Worm (Caenorhabditis elegans) whole organism, young adult: ENCODE results near the gene abu-13.

Source experiments
- D2030.7 ChIP-seq: fragments of 200-800 bp; sonication (Bioruptor generic); IDR thresholded peaks from 2 replicates; pipeline ENCODE4 v1.3.6; 2022; ENCODE audit warnings: missing genetic modification reagents, missing genetic modification characterization, missing compliant biosample characterization
- F10E7.11 ChIP-seq: sonication (generic microtip); optimal IDR thresholded peaks from 2 replicates; lab custom pipeline; 2017; ENCODE audit warnings: mild to moderate bottlenecking, missing genetic modification characterization, moderate library complexity, missing compliant biosample characterization
- F23B12.7 ChIP-seq: sonication (generic microtip); optimal IDR thresholded peaks from 2 replicates; lab custom pipeline; 2017; ENCODE audit warnings: missing genetic modification characterization, mild to moderate bottlenecking, missing compliant biosample characterization, antibody characterized with exemption, moderate library complexity; ENCODE audit not compliant: insufficient read depth
- F37B4.10 ChIP-seq: fragments of 200-800 bp; sonication (Bioruptor generic); IDR thresholded peaks from 2 replicates; pipeline ENCODE4 v1.3.6; 2022; ENCODE audit warnings: missing genetic modification characterization, missing compliant biosample characterization
- F55B11.4 ChIP-seq: sonication (generic microtip); optimal IDR thresholded peaks from 2 replicates; lab custom pipeline; 2016; ENCODE audit warnings: missing compliant biosample characterization, missing genetic modification characterization, borderline replicate concordance; ENCODE audit not compliant: insufficient read depth
- K11D2.4 ChIP-seq: fragments of 200-800 bp; sonication (Bioruptor generic); IDR thresholded peaks from 2 replicates; pipeline ENCODE4 v1.3.6; 2022; ENCODE audit warnings: missing genetic modification reagents, missing genetic modification characterization, missing compliant biosample characterization
- Y56A3A.18 ChIP-seq: fragments of 200-800 bp; sonication (Bioruptor generic); IDR thresholded peaks from 2 replicates; pipeline ENCODE4 v1.3.6; 2022; ENCODE audit warnings: missing genetic modification reagents, missing genetic modification characterization, missing compliant biosample characterization
- Y67H2A.10 ChIP-seq: fragments of 200-800 bp; sonication (Bioruptor generic); conservative IDR thresholded peaks from 2 replicates; pipeline ENCODE4 v1.3.6; 2022; ENCODE audit warnings: missing genetic modification reagents, missing genetic modification characterization, missing compliant biosample characterization
- Y79H2A.3 ChIP-seq: fragments of 200-800 bp; sonication (Bioruptor generic); conservative IDR thresholded peaks from 2 replicates; pipeline ENCODE4 v1.3.6; 2022; ENCODE audit warnings: missing genetic modification reagents, missing genetic modification characterization, missing compliant biosample characterization
- akir-1 ChIP-seq: fragments of 200-800 bp; sonication (Bioruptor generic); optimal IDR thresholded peaks from 2 replicates; lab custom pipeline; 2018; ENCODE audit warnings: mild to moderate bottlenecking, missing genetic modification characterization, moderate library complexity, missing compliant biosample characterization
- ama-1 ChIP-seq, 3 experiments: fragments of 150-350 bp in 1 of 3; sonication (generic microtip) in 2 of 3; optimal IDR thresholded peaks; 2 replicates each; lab custom pipeline; 2014 to 2018; ENCODE audit warnings: missing biosample characterization in 2 of 3, missing genetic modification characterization in 2 of 3, missing genetic modification reagents in 2 of 3
- aptf-2 ChIP-seq: fragments of 200-800 bp; sonication (Bioruptor generic); conservative IDR thresholded peaks from 2 replicates; pipeline ENCODE4 v1.3.6; 2022; ENCODE audit warnings: missing genetic modification reagents, missing genetic modification characterization, missing compliant biosample characterization
- athp-1 ChIP-seq: sonication (generic microtip); optimal IDR thresholded peaks from 2 replicates; lab custom pipeline; 2017; ENCODE audit warnings: mild to moderate bottlenecking, missing genetic modification characterization, missing compliant biosample characterization
- attf-6 ChIP-seq: fragments of 200-800 bp; sonication (Bioruptor generic); IDR thresholded peaks from 2 replicates; pipeline ENCODE4 v1.3.6; 2022; ENCODE audit warnings: missing genetic modification reagents, missing genetic modification characterization, missing compliant biosample characterization
- ccch-3 ChIP-seq: fragments of 200-800 bp; sonication (Bioruptor generic); optimal IDR thresholded peaks from 2 replicates; lab custom pipeline; 2018; ENCODE audit warnings: mild to moderate bottlenecking, missing genetic modification characterization, missing compliant biosample characterization
- ceh-100 ChIP-seq: fragments of 200-800 bp; sonication (Bioruptor generic); IDR thresholded peaks from 2 replicates; pipeline ENCODE4 v1.3.6; 2022; ENCODE audit warnings: missing genetic modification reagents, missing genetic modification characterization, missing compliant biosample characterization
- ceh-27 ChIP-seq: fragments of 200-800 bp; sonication (Bioruptor generic); optimal IDR thresholded peaks from 2 replicates; lab custom pipeline; 2018; ENCODE audit warnings: mild to moderate bottlenecking, missing genetic modification characterization, moderate library complexity, missing compliant biosample characterization
- ceh-79 ChIP-seq: sonication (generic microtip); optimal IDR thresholded peaks from 2 replicates; lab custom pipeline; 2017; ENCODE audit warnings: mild to moderate bottlenecking, missing genetic modification characterization, missing compliant biosample characterization
- chd-7 ChIP-seq: sonication (generic microtip); optimal IDR thresholded peaks from 2 replicates; lab custom pipeline; 2016; ENCODE audit warnings: mild to moderate bottlenecking, missing genetic modification characterization, moderate library complexity, missing compliant biosample characterization
- dpff-1 ChIP-seq: sonication (generic microtip); optimal IDR thresholded peaks from 2 replicates; lab custom pipeline; 2017; ENCODE audit warnings: mild to moderate bottlenecking, missing genetic modification characterization, missing compliant biosample characterization
- dpl-1 ChIP-seq: fragments of 150-350 bp; optimal IDR thresholded peaks from 2 replicates; lab custom pipeline; 2014; ENCODE audit warnings: missing biosample characterization, missing genetic modification reagents, missing genetic modification characterization
- efl-1 ChIP-seq: fragments of 150-350 bp; optimal IDR thresholded peaks from 2 replicates; lab custom pipeline; 2014; ENCODE audit warnings: missing biosample characterization, missing genetic modification reagents, missing genetic modification characterization
- egl-18 ChIP-seq: fragments of 200-800 bp; sonication (Bioruptor generic); IDR thresholded peaks from 2 replicates; pipeline ENCODE4 v1.3.6; 2022; ENCODE audit warnings: missing genetic modification reagents, missing genetic modification characterization, missing compliant biosample characterization
- egrh-3 ChIP-seq: fragments of 200-800 bp; sonication (Bioruptor generic); IDR thresholded peaks from 2 replicates; pipeline ENCODE4 v1.3.6; 2022; ENCODE audit warnings: missing genetic modification reagents, missing genetic modification characterization, missing compliant biosample characterization
- ekl-4 ChIP-seq: fragments of 200-800 bp; sonication (Bioruptor generic); IDR thresholded peaks from 2 replicates; pipeline ENCODE4 v1.3.6; 2022; ENCODE audit warnings: missing genetic modification reagents, missing genetic modification characterization, missing compliant biosample characterization
- fkh-3 ChIP-seq: sonication (generic microtip); optimal IDR thresholded peaks from 2 replicates; lab custom pipeline; 2016; ENCODE audit warnings: mild to moderate bottlenecking, missing genetic modification characterization, missing compliant biosample characterization
- hlh-12 ChIP-seq: sonication (generic microtip); optimal IDR thresholded peaks from 2 replicates; lab custom pipeline; 2016; ENCODE audit warnings: missing genetic modification characterization, missing compliant biosample characterization
- hmg-20 ChIP-seq: fragments of 200-800 bp; sonication (Bioruptor generic); IDR thresholded peaks from 2 replicates; pipeline ENCODE4 v1.3.6; 2022; ENCODE audit warnings: missing genetic modification reagents, missing genetic modification characterization, missing compliant biosample characterization
- hrde-1 ChIP-seq: sonication (generic microtip); optimal IDR thresholded peaks from 2 replicates; lab custom pipeline; 2016; ENCODE audit warnings: missing genetic modification characterization, mild to moderate bottlenecking, missing compliant biosample characterization, moderate library complexity, missing genotype, missing genetic modification reagents, borderline replicate concordance
- lin-40 ChIP-seq: sonication (generic microtip); optimal IDR thresholded peaks from 2 replicates; lab custom pipeline; 2016; ENCODE audit warnings: missing genetic modification characterization, mild to moderate bottlenecking, missing compliant biosample characterization, missing genotype, missing genetic modification reagents
- lsl-1 ChIP-seq: fragments of 200-800 bp; sonication (Bioruptor generic); optimal IDR thresholded peaks from 2 replicates; lab custom pipeline; 2018; ENCODE audit warnings: mild to moderate bottlenecking, missing genetic modification characterization, moderate library complexity, missing compliant biosample characterization
- madf-3 ChIP-seq: fragments of 200-800 bp; sonication (Bioruptor generic); IDR thresholded peaks from 2 replicates; pipeline ENCODE4 v1.3.6; 2022; ENCODE audit warnings: missing genetic modification reagents, missing genetic modification characterization, missing compliant biosample characterization
- madf-6 ChIP-seq: fragments of 200-800 bp; sonication (Bioruptor generic); IDR thresholded peaks from 2 replicates; pipeline ENCODE4 v1.3.6; 2022; ENCODE audit warnings: missing genetic modification reagents, missing genetic modification characterization, missing compliant biosample characterization
- madf-8 ChIP-seq: fragments of 200-800 bp; sonication (Bioruptor generic); conservative IDR thresholded peaks from 2 replicates; pipeline ENCODE4 v1.3.6; 2022; ENCODE audit warnings: missing genetic modification reagents, missing genetic modification characterization, missing compliant biosample characterization
- mxl-1 ChIP-seq: sonication (generic microtip); optimal IDR thresholded peaks from 2 replicates; lab custom pipeline; 2016; ENCODE audit warnings: missing genetic modification characterization, missing compliant biosample characterization
- nfyb-1 ChIP-seq: fragments of 200-800 bp; sonication (Bioruptor generic); IDR thresholded peaks from 2 replicates; pipeline ENCODE4 v1.3.6; 2022; ENCODE audit warnings: missing genetic modification reagents, missing genetic modification characterization, missing compliant biosample characterization
- nhr-120 ChIP-seq: fragments of 200-800 bp; sonication (Bioruptor generic); IDR thresholded peaks from 2 replicates; pipeline ENCODE4 v1.3.6; 2022; ENCODE audit warnings: missing genetic modification characterization, missing compliant biosample characterization
- nhr-90 ChIP-seq: sonication (generic microtip); optimal IDR thresholded peaks from 2 replicates; lab custom pipeline; 2016; ENCODE audit warnings: missing genotype, mild to moderate bottlenecking, missing genetic modification characterization, missing compliant biosample characterization
- rec-8 ChIP-seq, 2 experiments: sonication (generic microtip); optimal IDR thresholded peaks; 2 replicates each; lab custom pipeline; 2016; ENCODE audit warnings: mild to moderate bottlenecking in 2 of 2, missing genetic modification characterization in 2 of 2, missing genetic modification reagents in 2 of 2, missing genotype in 2 of 2, missing biosample characterization in 1 of 2, missing compliant biosample characterization in 1 of 2, moderate library complexity in 1 of 2
- sdz-38 ChIP-seq: sonication (generic microtip); optimal IDR thresholded peaks from 2 replicates; lab custom pipeline; 2016; ENCODE audit warnings: missing genotype, missing genetic modification characterization, missing compliant biosample characterization
- snpc-4 ChIP-seq, 5 experiments: fragments of 150-350 bp in 1 of 5; sonication (generic microtip) in 4 of 5; optimal IDR thresholded peaks; 2 replicates each; lab custom pipeline; 2014 to 2018; ENCODE audit warnings: missing genetic modification characterization in 5 of 5, missing biosample characterization in 3 of 5, antibody characterized with exemption in 2 of 5, mild to moderate bottlenecking in 2 of 5, missing compliant biosample characterization in 2 of 5, missing genotype in 2 of 5, moderate library complexity in 2 of 5, missing genetic modification reagents in 1 of 5
- somi-1 ChIP-seq: fragments of 200-800 bp; sonication (Bioruptor generic); optimal IDR thresholded peaks from 2 replicates; lab custom pipeline; 2018; ENCODE audit warnings: mild to moderate bottlenecking, missing genetic modification characterization, missing compliant biosample characterization
- tbp1 ChIP-seq: fragments of 200-800 bp; sonication (Bioruptor generic); optimal IDR thresholded peaks from 2 replicates; lab custom pipeline; 2018; ENCODE audit warnings: mild to moderate bottlenecking, missing genetic modification characterization, missing compliant biosample characterization
- zfh-2 ChIP-seq: fragments of 200-800 bp; sonication (Bioruptor generic); conservative IDR thresholded peaks from 2 replicates; pipeline ENCODE4 v1.3.6; 2022; ENCODE audit warnings: missing genetic modification reagents, missing genetic modification characterization, missing compliant biosample characterization
- ztf-25 ChIP-seq: fragments of 200-800 bp; sonication (Bioruptor generic); IDR thresholded peaks from 2 replicates; pipeline ENCODE4 v1.3.6; 2022; ENCODE audit warnings: missing genetic modification reagents, missing genetic modification characterization, missing compliant biosample characterization

abu-13 gene

DNA sequence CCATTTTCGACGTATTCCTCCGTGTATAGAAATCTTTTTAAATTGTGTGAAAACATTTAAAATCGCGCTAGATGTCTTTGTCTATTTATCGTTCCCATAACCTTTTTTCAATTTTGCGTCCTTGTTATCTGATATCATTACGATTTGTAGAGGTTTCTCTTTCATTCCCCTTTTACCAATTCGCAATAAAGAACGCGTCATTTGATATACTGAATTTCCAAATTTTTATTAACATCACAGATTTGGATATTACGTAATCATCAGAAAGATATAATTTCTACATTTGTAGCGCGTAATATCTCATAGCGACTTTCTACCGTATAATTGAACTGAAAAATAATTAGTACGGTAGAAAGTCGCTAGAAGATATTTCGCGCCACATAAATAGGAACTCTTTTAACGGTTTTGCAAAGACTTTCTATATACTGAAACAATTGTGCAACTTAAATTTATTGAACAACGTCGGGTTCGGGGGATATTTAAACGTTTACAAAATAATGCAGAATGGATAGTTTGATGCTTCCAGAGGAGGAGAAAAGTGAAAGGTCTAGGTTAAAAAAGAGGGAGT is 13.1 kb upstream of the abu-13 start (continued):
- TF ChIP-seq snpc-4 (GFP tag; optimal IDR thresholded peaks at IDR 0.05; lab: Kevin White, UChicago) (no peak), snpc-4 (tag; optimal IDR thresholded peaks at IDR 0.05; lab: Kevin White, UChicago) (no peak), rec-8 (tag; optimal IDR thresholded peaks at IDR 0.05; lab: Kevin White, UChicago) (peak in 1 of 2 experiments; percentile 9), madf-6 (peak; percentile 76), nfyb-1 (GFP tag; lab: Robert Waterston, UW) (peak; percentile 49; the same call in 1 of the 2 replicates), efl-1 (GFP tag; lab: Kevin White, UChicago) (peak; percentile 64), Y56A3A.18 (0 out of 2 replicates have a peak, but pooled peaks have one; percentile 46), dpff-1 (tag; lab: Kevin White, UChicago) (peak; percentile 40), dpl-1 (GFP tag; lab: Kevin White, UChicago) (peak; percentile 18), nhr-90 (tag; lab: Kevin White, UChicago) (no peak), lsl-1 (GFP tag; lab: Kevin White, UChicago) (peak; percentile 72), ekl-4 (peak; percentile 70), athp-1 (tag; lab: Kevin White, UChicago) (peak; percentile 71), madf-3 (GFP tag; lab: Robert Waterston, UW) (no peak)

DNA sequence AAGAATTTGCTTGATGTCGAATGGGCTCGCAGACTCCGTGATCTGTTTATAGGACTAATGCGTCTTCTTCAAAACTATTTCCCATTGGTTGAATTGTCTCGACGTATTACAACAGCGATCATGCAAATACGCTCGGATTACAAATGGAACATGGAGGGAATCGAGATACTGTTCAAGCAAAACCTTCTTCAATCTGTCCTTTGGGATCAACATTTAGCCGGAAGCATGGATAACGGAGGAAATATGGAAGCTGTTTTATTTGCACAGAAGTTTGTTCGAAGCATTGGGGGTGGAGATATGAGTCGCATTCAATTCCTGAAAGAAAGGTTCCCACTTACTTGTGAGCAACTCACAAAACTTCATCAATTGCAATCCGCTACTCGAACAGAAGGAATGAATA is 10.1 kb upstream of the abu-13 start:
- TF ChIP-seq ccch-3 (GFP tag; lab: Kevin White, UChicago) (no peak), ceh-79 (tag; lab: Kevin White, UChicago) (no peak), ztf-25 (GFP tag; lab: Robert Waterston, UW) (no peak), Y79H2A.3 (no peak), hlh-12 (no peak), lin-40 (tag; lab: Kevin White, UChicago) (no peak), ama-1 (optimal IDR thresholded peaks at IDR 0.05; lab: Kevin White, UChicago) (no peak), ama-1 (GFP tag; optimal IDR thresholded peaks at IDR 0.05; lab: Kevin White, UChicago) (no peak), madf-3 (GFP tag; lab: Robert Waterston, UW) (no peak), hmg-20 (no peak), chd-7 (tag; lab: Kevin White, UChicago) (no peak), F55B11.4 (tag; lab: Kevin White, UChicago) (no peak), nfyb-1 (GFP tag; lab: Robert Waterston, UW) (no peak), madf-8 (no peak), somi-1 (no peak), Y67H2A.10 (GFP tag; lab: Robert Waterston, UW) (no peak), D2030.7 (GFP tag; lab: Robert Waterston, UW) (no peak), lsl-1 (GFP tag; lab: Kevin White, UChicago) (no peak), hrde-1 (tag; lab: Kevin White, UChicago) (no peak), nhr-120 (GFP tag; lab: Robert Waterston, UW) (no peak), ekl-4 (no peak)

DNA sequence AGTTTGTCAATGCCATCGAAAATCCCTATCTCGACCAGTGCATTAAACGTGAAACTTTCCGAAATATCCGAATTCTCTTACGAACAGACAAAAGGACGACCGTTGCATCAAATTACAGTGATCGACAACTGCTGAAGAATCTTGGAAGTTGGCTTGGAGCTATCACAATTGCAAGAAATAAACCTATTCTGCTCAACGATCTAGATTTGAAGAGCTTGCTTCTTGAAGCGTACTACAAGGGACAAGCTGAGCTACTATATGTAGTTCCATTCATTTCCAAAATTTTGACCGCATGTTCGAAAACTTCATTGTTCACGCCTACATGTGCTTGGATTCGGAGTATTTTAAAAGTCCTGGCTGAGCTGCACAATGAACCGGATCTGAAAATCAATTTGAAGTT is 8.3 kb upstream of the abu-13 start:
- TF ChIP-seq fkh-3 (tag; lab: Kevin White, UChicago) = no peak
- TF ChIP-seq ceh-100 (GFP tag; lab: Robert Waterston, UW) = no peak
- no peak for TF ChIP-seq ceh-27 (GFP tag; lab: Kevin White, UChicago)
- no peak for TF ChIP-seq zfh-2 (GFP tag; lab: Robert Waterston, UW)
- TF ChIP-seq F10E7.11 (tag; lab: Kevin White, UChicago) = no peak
- TF ChIP-seq sdz-38 (tag; lab: Kevin White, UChicago) = no peak
- no peak for TF ChIP-seq akir-1
- no peak for TF ChIP-seq tbp1 (GFP tag; lab: Kevin White, UChicago)
- no peak for TF ChIP-seq aptf-2 (GFP tag; lab: Robert Waterston, UW)
- TF ChIP-seq attf-6 (GFP tag; lab: Robert Waterston, UW) = no peak
- no peak for TF ChIP-seq madf-3 (GFP tag; lab: Robert Waterston, UW)
- TF ChIP-seq egrh-3 (GFP tag; lab: Robert Waterston, UW) = no peak
- no peak for TF ChIP-seq ekl-4
- no peak for TF ChIP-seq F23B12.7 (tag; lab: Kevin White, UChicago)
- no peak for TF ChIP-seq F37B4.10
- TF ChIP-seq egl-18 (GFP tag; lab: Robert Waterston, UW) = no peak
- TF ChIP-seq K11D2.4 (GFP tag; lab: Robert Waterston, UW) = no peak
- TF ChIP-seq mxl-1 (tag; lab: Kevin White, UChicago) = no peak
